Worm (Caenorhabditis elegans): ENCODE results near the gene ZK721.3.

DNA sequence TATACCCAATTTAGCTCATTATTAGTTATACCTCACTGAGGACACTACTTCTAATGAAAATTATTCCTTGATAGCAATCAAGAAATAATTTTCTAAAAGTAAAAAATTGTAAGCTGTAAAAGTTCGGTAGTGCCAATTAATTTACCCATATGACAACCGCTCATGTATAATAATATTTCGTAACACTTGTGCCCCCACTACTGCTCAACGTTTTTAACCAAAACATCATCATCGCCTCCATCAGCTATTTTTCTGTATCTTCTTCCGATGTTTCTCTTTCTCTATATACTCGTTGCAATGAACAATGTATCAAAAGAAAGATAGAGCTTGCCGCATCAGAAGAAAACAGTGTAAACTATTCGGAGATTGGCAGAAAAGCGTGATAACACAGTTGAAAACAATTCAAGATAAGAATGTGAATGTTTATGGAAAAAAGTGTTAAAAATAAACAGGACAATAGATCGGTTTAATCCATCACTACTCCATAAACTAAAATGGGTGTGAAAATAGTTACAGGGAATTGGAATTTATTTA, 3.4 kb downstream of the ZK721.3 start:
- no peak for TF ChIP-seq unc-55 (GFP tag; optimal IDR thresholded peaks at IDR 0.05)
- TF ChIP-seq fkh-10 (GFP tag; optimal IDR thresholded peaks at IDR 0.05): no peak

Data from whole organism, late embryonic.